Worm (Caenorhabditis elegans): ENCODE data around the gene aagr-2.

- TF ChIP-seq atf-7 (tag; optimal IDR thresholded peaks at IDR 0.05) = no peak
- TF ChIP-seq sea-2 (GFP tag; IDR thresholded peaks at IDR 0.05) = no peak
- no peak for TF ChIP-seq ztf-22 (GFP tag; optimal IDR thresholded peaks at IDR 0.05)
- no peak for TF ChIP-seq akir-1 (GFP tag; optimal IDR thresholded peaks at IDR 0.05)
- no peak for TF ChIP-seq madf-6 (GFP tag; IDR thresholded peaks at IDR 0.05)
- TF ChIP-seq ama-1 (optimal IDR thresholded peaks at IDR 0.05) = no peak
- no peak for TF ChIP-seq ama-1 (GFP tag; optimal IDR thresholded peaks at IDR 0.05)
- no peak for TF ChIP-seq pha-4 (tag; optimal IDR thresholded peaks at IDR 0.05)
- no peak for TF ChIP-seq hrde-1 (tag; optimal IDR thresholded peaks at IDR 0.05; ENCODE audit: borderline replicate concordance)
- TF ChIP-seq unc-130 (GFP tag; optimal IDR thresholded peaks at IDR 0.05) = no peak
- TF ChIP-seq madf-8 (GFP tag; conservative IDR thresholded peaks at IDR 0.05) = no peak
Measured at ce11 chrII:4883412-4883811, 41.6 kb downstream of the aagr-2 start, which contains the start of gene gst-8.

All from whole organism, young adult.